Fruit fly (Drosophila melanogaster) whole organism, wandering third instar larva: ENCODE measurements around the gene CG9672.

Experiments
- Abd-B ChIP-seq: fragments of >200 bp; optimal IDR thresholded peaks from 2 replicates; lab custom pipeline; 2017; ENCODE audit warnings: missing biosample characterization, missing genetic modification characterization
- CG32264 ChIP-seq: fragments of 200-800 bp; sonication (Bioruptor generic); optimal IDR thresholded peaks from 2 replicates; lab custom pipeline; 2016; ENCODE audit warnings: missing biosample characterization, missing genetic modification characterization
- CG9705 ChIP-seq: fragments of 200-800 bp; sonication (Bioruptor generic); optimal IDR thresholded peaks from 2 replicates; lab custom pipeline; 2018; ENCODE audit warnings: missing biosample characterization, mild to moderate bottlenecking, missing genetic modification characterization
- CrebA ChIP-seq: fragments of 200-800 bp; sonication (Bioruptor generic); optimal IDR thresholded peaks from 2 replicates; lab custom pipeline; 2016; ENCODE audit warnings: missing biosample characterization, mild to moderate bottlenecking, missing genetic modification characterization, borderline replicate concordance
- Dif ChIP-seq: fragments of 200-275, 200-300 bp; sonication (Bioruptor generic); optimal IDR thresholded peaks from 2 replicates; lab custom pipeline; 2018; ENCODE audit warnings: missing biosample characterization, missing genetic modification characterization; ENCODE audit not compliant: partially characterized antibody
- GATAd ChIP-seq: sonication (Bioruptor generic); optimal IDR thresholded peaks from 2 replicates; lab custom pipeline; 2016; ENCODE audit warnings: missing biosample characterization, missing genetic modification characterization
- HLH106 ChIP-seq: fragments of 200-800 bp; optimal IDR thresholded peaks from 3 replicates; lab custom pipeline; 2019; ENCODE audit warnings: missing biosample characterization, mild to moderate bottlenecking, missing genetic modification characterization, moderate library complexity
- Hnf4 ChIP-seq: fragments of 200-800 bp; sonication (Bioruptor generic); optimal IDR thresholded peaks from 2 replicates; lab custom pipeline; 2016; ENCODE audit warnings: missing biosample characterization, mild to moderate bottlenecking, missing genetic modification characterization
- Hr78 ChIP-seq: fragments of >200 bp; optimal IDR thresholded peaks from 2 replicates; lab custom pipeline; 2017; ENCODE audit warnings: missing biosample characterization, missing genetic modification characterization
- Hr83 ChIP-seq: fragments of 200-300 bp; sonication (Bioruptor generic); optimal IDR thresholded peaks from 2 replicates; lab custom pipeline; 2016; ENCODE audit warnings: missing biosample characterization, mild to moderate bottlenecking, missing genetic modification characterization, moderate library complexity; ENCODE audit not compliant: poor library complexity, severe bottlenecking
- Jra ChIP-seq: sonication (Bioruptor generic); optimal IDR thresholded peaks from 2 replicates; lab custom pipeline; 2016; ENCODE audit warnings: missing biosample characterization, missing genetic modification characterization
- Myc ChIP-seq: fragments of >200 bp; optimal IDR thresholded peaks from 2 replicates; lab custom pipeline; 2017
- N ChIP-seq: fragments of >200 bp; optimal IDR thresholded peaks from 2 replicates; lab custom pipeline; 2018; ENCODE audit warnings: missing biosample characterization, missing external identifiers, missing genetic modification characterization
- OdsH ChIP-seq: fragments of 200-800 bp; sonication (Bioruptor generic); optimal IDR thresholded peaks from 2 replicates; lab custom pipeline; 2016; ENCODE audit warnings: missing biosample characterization, mild to moderate bottlenecking, missing genetic modification characterization
- Rel ChIP-seq, 2 experiments: fragments of 200-800 bp; sonication (Bioruptor generic) in 1 of 2; optimal IDR thresholded peaks; 2 replicates in 1 of 2; 3 replicates in 1 of 2; lab custom pipeline; 2016 to 2019; ENCODE audit warnings: mild to moderate bottlenecking in 2 of 2, missing biosample characterization in 2 of 2, missing genetic modification characterization in 2 of 2, moderate library complexity in 1 of 2
- Sp1 ChIP-seq: fragments of 200-800 bp; sonication (Bioruptor generic); optimal IDR thresholded peaks from 3 replicates; lab custom pipeline; 2019; ENCODE audit warnings: missing biosample characterization, mild to moderate bottlenecking, missing genetic modification characterization, moderate library complexity
- br ChIP-seq: fragments of 200-800 bp; sonication (Bioruptor generic); optimal IDR thresholded peaks from 2 replicates; lab custom pipeline; 2016; ENCODE audit warnings: missing biosample characterization, missing genetic modification characterization
- brk ChIP-seq: fragments of 200-800 bp; sonication (Bioruptor generic); optimal IDR thresholded peaks from 2 replicates; lab custom pipeline; 2016; ENCODE audit warnings: missing biosample characterization, mild to moderate bottlenecking, missing genetic modification characterization
- dl ChIP-seq, 2 experiments: fragments of 175-275, 200-275 bp in 1 of 2; fragments of 200-275 bp in 1 of 2; sonication (Bioruptor generic); optimal IDR thresholded peaks; lab custom pipeline; 2018; ENCODE audit warnings: mild to moderate bottlenecking in 2 of 2, missing biosample characterization in 2 of 2, missing genetic modification characterization in 2 of 2, moderate library complexity in 2 of 2; ENCODE audit not compliant: partially characterized antibody in 2 of 2, insufficient read depth in 1 of 2
- dmrt93B ChIP-seq: fragments of 200-800 bp; sonication (Bioruptor generic); optimal IDR thresholded peaks from 2 replicates; lab custom pipeline; 2018; ENCODE audit warnings: missing biosample characterization, mild to moderate bottlenecking, missing genetic modification characterization
- dsf ChIP-seq: sonication (Bioruptor generic); optimal IDR thresholded peaks from 2 replicates; lab custom pipeline; 2016; ENCODE audit warnings: missing biosample characterization, missing genetic modification characterization, borderline replicate concordance
- ey ChIP-seq: fragments of 200-800 bp; sonication (Bioruptor generic); optimal IDR thresholded peaks from 2 replicates; lab custom pipeline; 2016; ENCODE audit warnings: missing biosample characterization, missing genetic modification characterization
- foxo ChIP-seq, 2 experiments: fragments of 200-800 bp; sonication (Bioruptor generic); optimal IDR thresholded peaks; 2 replicates in 1 of 2; 3 replicates in 1 of 2; lab custom pipeline; 2016 to 2017; ENCODE audit warnings: missing biosample characterization in 2 of 2, missing genetic modification characterization in 2 of 2
- fru ChIP-seq: fragments of 200-800 bp; sonication (Bioruptor generic); optimal IDR thresholded peaks from 3 replicates; lab custom pipeline; 2016; ENCODE audit warnings: missing biosample characterization, mild to moderate bottlenecking, missing genetic modification characterization
- h ChIP-seq: fragments of 200-800 bp; sonication (Bioruptor generic); optimal IDR thresholded peaks from 3 replicates; lab custom pipeline; 2016; ENCODE audit warnings: missing biosample characterization, mild to moderate bottlenecking, missing genetic modification characterization
- lola ChIP-seq: fragments of >200 bp; optimal IDR thresholded peaks from 2 replicates; lab custom pipeline; 2017; ENCODE audit warnings: missing biosample characterization, missing genetic modification characterization
- psq ChIP-seq: fragments of 200-800 bp; sonication (Bioruptor generic); optimal IDR thresholded peaks from 3 replicates; lab custom pipeline; 2017; ENCODE audit warnings: missing biosample characterization, mild to moderate bottlenecking, missing genetic modification characterization, moderate library complexity
- rgr ChIP-seq: fragments of 200-800 bp; sonication (Bioruptor generic); optimal IDR thresholded peaks from 3 replicates; lab custom pipeline; 2016; ENCODE audit warnings: missing biosample characterization, mild to moderate bottlenecking, missing genetic modification characterization
- sage ChIP-seq: fragments of 200-800 bp; sonication (Bioruptor generic); optimal IDR thresholded peaks from 2 replicates; lab custom pipeline; 2016; ENCODE audit warnings: missing biosample characterization, mild to moderate bottlenecking, missing genetic modification characterization
- usp ChIP-seq: fragments of >200 bp; optimal IDR thresholded peaks from 2 replicates; lab custom pipeline; 2017; ENCODE audit warnings: missing biosample characterization, missing genetic modification characterization
- woc ChIP-seq: sonication (Bioruptor generic); optimal IDR thresholded peaks from 2 replicates; lab custom pipeline; 2016; ENCODE audit warnings: missing biosample characterization, mild to moderate bottlenecking, missing genetic modification characterization

The CG9672 gene

DNA sequence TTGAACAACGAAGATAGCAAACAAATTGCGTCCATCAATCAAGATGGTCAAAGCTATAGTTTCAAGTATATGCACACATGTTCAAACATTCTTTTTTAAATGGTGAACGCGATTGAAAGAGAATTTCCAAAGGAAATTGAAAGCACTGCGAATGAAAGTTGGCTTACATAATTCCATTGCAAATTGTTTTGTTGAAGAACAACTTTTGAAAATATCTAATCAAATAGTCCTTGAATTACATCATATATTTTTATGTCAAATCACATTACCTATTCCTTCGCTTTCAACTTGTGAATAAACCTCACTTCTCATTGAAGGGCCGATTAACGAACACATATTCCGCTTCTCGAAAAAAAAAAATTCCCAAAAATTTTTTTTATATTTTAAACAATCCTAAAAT is 33.9 kb upstream of the CG9672 start, which contains the start of gene CG32568:
TSS of gene CG32568 (plus strand) at position 301 of the 400 bp plus-strand sequence.
- TF ChIP-seq br (GFP tag; lab: Kevin White, UChicago) = no peak
- TF ChIP-seq brk (GFP tag; lab: Kevin White, UChicago) = no peak
- no peak for TF ChIP-seq Hnf4 (GFP tag; lab: Kevin White, UChicago)
- no peak for TF ChIP-seq Jra (GFP tag; lab: Kevin White, UChicago)
- TF ChIP-seq dl (GFP tag; optimal IDR thresholded peaks at IDR 0.05; lab: Kevin White, UChicago; ENCODE audit: insufficient read depth in 1 of 2, partially characterized antibody in 2 of 2) = no peak
- TF ChIP-seq CG9705 (GFP tag; lab: Kevin White, UChicago) = no peak
- TF ChIP-seq Hr78 (GFP tag; lab: Kevin White, UChicago) = no peak
- no peak for TF ChIP-seq OdsH (GFP tag; lab: Kevin White, UChicago)
- no peak for TF ChIP-seq HLH106 (tag; lab: Kevin White, UChicago)
- TF ChIP-seq, all 38 proteins: peak for 0

- TF ChIP-seq psq (GFP tag; lab: Kevin White, UChicago) (no peak), brk (GFP tag; lab: Kevin White, UChicago) (no peak), Jra (GFP tag; lab: Kevin White, UChicago) (no peak), Abd-B (GFP tag; lab: Kevin White, UChicago) (no peak), fru (GFP tag; lab: Kevin White, UChicago) (no peak), Hr83 (GFP tag; lab: Kevin White, UChicago) (no peak), dl (GFP tag; optimal IDR thresholded peaks at IDR 0.05; lab: Kevin White, UChicago; ENCODE audit: insufficient read depth in 1 of 2, partially characterized antibody in 2 of 2) (no peak), Dif (no peak), woc (GFP tag; lab: Kevin White, UChicago) (no peak), N (GFP tag; lab: Kevin White, UChicago) (no peak), CG32264 (GFP tag; lab: Kevin White, UChicago) (no peak), lola (GFP tag; lab: Kevin White, UChicago) (no peak), CG9705 (GFP tag; lab: Kevin White, UChicago) (no peak)
Observed at dm6 chrX:16737878-16738277, 31.2 kb upstream of the CG9672 start, which contains the start of gene TwdlZ. TwdlZ (plus strand) TSS chrX:16738178.

DNA sequence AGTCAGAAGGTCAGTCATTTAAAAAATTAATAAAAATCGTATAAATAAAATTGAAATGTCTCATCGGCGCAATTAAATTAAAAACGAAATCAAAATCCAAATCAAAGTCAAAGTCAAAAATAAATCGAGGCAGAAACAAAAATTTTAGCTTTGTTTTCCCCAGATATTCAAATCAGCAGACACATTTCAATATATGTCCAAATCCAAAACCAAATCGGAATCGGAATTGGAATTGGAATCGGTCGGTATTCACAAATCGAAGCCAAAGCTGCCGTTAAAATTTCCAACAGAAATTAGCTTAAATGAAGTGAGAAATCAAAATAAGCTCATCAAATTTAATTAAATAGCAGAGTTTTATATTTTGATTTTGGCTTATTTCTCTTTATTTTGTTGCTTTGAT is 29.5 kb upstream of the CG9672 start:
- TF ChIP-seq Hnf4 (GFP tag; lab: Kevin White, UChicago) (no peak), foxo (GFP tag; optimal IDR thresholded peaks at IDR 0.05; lab: Kevin White, UChicago) (no peak), fru (GFP tag; lab: Kevin White, UChicago) (no peak), Hr83 (GFP tag; lab: Kevin White, UChicago) (no peak), Jra (GFP tag; lab: Kevin White, UChicago) (no peak), CG9705 (GFP tag; lab: Kevin White, UChicago) (no peak), dmrt93B (no peak), OdsH (GFP tag; lab: Kevin White, UChicago) (no peak), br (GFP tag; lab: Kevin White, UChicago) (no peak), h (GFP tag; lab: Kevin White, UChicago) (no peak)

DNA sequence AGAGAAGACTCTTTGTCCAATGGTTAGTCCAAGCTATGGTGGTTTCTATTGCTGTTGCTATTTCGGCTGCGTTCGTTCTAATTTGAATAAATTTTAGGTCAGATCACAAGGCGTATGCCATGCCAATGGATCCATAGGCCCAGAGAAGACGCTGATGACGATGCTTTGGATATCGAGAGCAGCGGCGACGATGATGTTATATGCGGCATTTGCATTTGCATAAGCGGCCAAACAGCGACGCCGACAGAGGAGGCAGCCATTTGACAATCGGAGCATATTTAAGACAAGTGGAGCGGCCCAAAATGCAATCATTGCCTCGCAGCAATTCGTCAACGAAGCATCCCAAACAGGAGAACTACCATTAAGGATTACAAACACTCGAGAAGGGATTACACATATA is 28.0 kb upstream of the CG9672 start, which contains the start of gene TwdlY:
TSS of gene TwdlY (plus strand) at position 301 of the 400 bp plus-strand sequence.
- no peak for TF ChIP-seq usp (GFP tag; lab: Kevin White, UChicago)
- no peak for TF ChIP-seq fru (GFP tag; lab: Kevin White, UChicago)
- no peak for TF ChIP-seq Jra (GFP tag; lab: Kevin White, UChicago)
- no peak for TF ChIP-seq sage
- TF ChIP-seq Sp1 (GFP tag; lab: Kevin White, UChicago) = no peak
- TF ChIP-seq dsf (GFP tag; lab: Kevin White, UChicago) = no peak
- no peak for TF ChIP-seq OdsH (GFP tag; lab: Kevin White, UChicago)
- no peak for TF ChIP-seq rgr (GFP tag; lab: Kevin White, UChicago)
- TF ChIP-seq HLH106 (tag; lab: Kevin White, UChicago) = no peak
- TF ChIP-seq GATAd (GFP tag; lab: Kevin White, UChicago) = no peak
- no peak for TF ChIP-seq foxo (GFP tag; optimal IDR thresholded peaks at IDR 0.05; lab: Kevin White, UChicago)
- TF ChIP-seq br (GFP tag; lab: Kevin White, UChicago) = no peak
- no peak for TF ChIP-seq CG32264 (GFP tag; lab: Kevin White, UChicago)
- no peak for TF ChIP-seq Rel (GFP tag; optimal IDR thresholded peaks at IDR 0.05; lab: Kevin White, UChicago)
- TF ChIP-seq Rel (tag; optimal IDR thresholded peaks at IDR 0.05; lab: Kevin White, UChicago) = no peak
- TF ChIP-seq Myc (lab: Kevin White, UChicago) = no peak
- TF ChIP-seq CrebA (GFP tag; lab: Kevin White, UChicago) = no peak
- no peak for TF ChIP-seq ey (GFP tag; lab: Kevin White, UChicago)
